Fruit fly (Drosophila melanogaster) ovary, adult (tissue): ENCODE data around the gene mRpL47.

Experiments
- CG17801 ChIP-seq: fragments of 200-800 bp; optimal IDR thresholded peaks from 2 replicates; lab custom pipeline; 2019; ENCODE audit warnings: missing biosample characterization, mild to moderate bottlenecking, missing genetic modification characterization, moderate library complexity; ENCODE audit not compliant: partially characterized antibody

Gene mRpL47

DNA sequence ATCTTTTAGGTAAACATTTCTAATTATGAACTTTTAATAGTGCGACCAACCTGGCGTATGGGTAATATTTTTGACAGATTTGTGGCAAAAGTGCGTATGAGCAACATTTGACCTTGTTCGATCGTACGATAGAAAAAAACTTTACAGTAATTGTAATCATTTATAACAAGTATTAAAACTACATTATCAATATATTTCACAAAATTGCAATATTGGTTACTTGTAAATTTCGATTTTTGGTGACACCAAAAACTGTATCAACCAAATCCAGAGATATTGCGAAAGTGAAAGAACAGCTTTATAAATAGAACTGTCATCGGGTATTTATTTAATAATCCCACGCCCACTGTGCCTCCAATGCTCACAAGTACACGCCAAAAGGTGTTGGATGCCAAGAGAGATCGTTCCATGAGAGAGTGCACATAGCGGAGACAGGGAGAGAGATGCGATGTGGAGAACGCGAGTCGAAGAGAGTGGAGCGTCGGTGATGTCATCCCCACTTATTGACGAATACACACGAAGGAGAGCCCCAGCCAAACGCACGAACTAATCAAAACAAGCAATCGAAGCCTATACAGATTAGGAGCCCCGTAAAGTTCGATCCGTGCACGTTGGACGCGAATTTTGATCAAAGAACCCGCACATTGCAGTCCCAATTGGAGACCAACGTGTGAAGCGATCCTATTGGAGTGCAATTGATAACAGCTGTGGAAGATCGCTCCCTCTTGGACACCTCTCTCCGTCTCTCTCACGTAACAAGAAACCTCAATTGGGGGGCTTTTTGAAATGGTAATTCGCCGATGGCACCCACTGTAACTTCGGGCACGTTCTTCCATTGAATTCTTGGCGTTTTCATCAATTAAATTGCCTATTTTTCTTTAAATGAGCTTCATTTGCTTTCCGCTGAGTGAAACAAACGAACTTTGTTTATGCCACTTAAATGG, 17.7 kb upstream of the mRpL47 start:
- TF ChIP-seq CG17801 (GFP tag; lab: Kevin White, UChicago), result peak; percentile 77

DNA sequence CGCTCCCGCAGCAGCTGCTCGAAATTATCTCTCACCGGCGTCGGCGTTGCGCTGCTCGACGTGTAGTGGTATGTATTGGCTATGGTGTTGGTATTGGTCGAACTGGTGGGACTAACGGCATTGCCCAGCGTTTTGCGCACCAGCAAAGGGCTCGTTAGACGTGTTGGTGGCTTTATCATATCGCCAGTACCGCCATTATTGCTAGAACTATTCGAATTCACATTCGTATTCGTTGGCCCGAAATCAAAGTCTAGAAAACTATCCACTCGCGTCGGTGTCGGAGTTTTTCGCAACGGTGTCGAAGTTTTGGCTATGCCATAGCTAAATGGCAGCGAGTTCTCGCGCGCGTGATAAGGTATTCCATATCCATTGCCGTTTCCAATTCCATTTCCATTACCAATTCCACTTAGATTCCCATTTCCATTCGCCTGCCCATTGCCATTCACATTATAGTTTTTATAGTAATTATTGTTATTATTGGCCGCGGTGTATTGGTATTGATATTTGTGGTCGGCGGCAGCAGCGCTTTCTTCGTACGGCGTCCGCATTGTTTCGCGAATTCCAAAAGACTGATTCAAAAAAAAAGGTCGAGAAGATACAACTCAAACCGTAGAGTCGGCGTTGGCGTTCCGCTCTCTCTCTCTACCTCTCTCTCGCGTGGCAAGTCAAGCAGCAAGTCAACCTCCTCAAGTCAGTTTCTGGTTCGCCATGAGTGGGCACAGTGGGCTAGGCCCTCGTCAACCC, 16.9 kb upstream of the mRpL47 start, which contains the start of gene by:
Gene by (minus strand): TSS at position 575 of the 744 bp plus-strand sequence.
- TF ChIP-seq CG17801 (GFP tag; lab: Kevin White, UChicago), result no peak

DNA sequence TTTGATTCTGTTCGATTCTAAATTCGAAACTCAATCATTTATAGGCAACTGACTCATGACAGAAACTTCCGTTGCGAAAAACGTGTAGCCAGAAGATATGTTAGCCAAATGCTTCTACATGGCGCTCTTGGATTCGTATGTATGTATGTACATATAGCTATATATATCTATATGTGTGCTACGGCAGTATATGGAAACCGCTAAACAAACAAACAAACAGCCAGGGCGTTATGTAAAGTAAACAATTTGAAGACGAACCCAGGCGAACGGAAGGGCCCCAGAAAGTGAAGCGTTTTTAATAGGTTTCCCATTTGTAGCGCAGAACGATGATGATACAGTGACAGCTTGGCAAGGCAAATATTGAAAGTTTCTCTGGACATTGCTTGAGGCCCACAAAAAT, 14.2 kb upstream of the mRpL47 start:
- no peak for TF ChIP-seq CG17801 (GFP tag; lab: Kevin White, UChicago)

DNA sequence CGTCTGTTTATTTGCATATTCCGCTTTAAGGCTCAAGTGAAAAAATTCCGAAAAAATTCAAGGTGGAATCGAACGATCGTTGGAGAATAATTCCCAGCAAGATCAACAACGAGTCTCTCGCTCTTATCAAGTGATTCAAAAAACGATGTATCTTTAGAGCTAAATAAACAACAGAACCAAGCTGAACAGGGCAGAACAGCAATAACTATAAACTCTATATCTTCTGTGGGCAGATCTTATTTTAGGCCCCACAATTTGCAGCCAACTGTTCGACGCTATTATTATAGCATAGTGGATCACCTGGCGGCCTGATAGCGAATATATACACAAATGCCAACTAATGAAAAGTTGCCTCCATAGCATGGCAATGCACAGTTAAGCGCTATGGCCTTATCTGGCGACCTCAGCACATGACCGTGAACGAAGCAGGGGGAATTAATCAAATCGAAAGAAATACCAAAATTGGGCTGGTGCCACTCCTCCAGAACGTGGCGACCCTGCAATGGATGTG, 13.7 kb upstream of the mRpL47 start:
- TF ChIP-seq CG17801 (GFP tag; lab: Kevin White, UChicago), result no peak

DNA sequence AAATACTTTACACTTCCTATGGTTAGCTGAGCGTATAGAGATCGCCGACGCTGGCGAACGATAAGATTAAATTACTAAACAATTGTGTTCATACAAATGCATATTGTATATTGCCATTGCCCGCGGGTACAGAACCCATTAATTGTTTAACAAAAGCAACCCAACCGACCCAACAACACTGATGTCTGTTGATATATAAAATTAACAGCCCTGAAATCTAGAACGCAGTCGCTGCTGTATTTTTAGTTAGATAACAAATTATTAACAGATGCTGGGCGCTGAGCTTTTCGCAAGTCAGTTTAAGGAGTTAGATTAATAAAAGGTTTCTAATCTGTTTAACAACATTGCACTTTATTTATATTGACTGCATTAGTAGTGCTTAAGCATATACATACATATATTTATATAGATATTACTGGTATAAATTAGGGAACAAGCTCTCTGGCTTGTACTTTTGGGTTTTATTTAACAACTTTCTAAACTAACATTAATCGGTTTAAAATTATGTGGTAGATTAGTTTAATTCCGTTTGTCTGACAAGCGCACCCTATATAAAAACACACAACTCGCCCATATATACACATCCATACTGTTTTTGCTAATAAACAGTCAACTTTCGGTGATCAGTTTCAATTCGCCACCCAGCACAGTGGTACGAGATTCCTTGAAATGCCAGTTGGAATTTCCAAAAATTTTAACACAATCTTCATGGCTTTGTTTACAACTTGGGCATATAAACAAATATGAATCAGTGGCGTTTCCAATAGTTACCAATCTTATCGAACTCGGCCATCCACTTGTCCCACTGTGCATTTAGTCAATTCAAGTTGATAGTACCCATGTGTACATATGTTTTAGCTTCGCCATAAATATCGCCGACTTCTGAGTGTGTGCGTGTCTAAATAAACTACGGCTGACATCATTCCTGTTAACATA, 12.5 kb upstream of the mRpL47 start:
- peak; percentile 71 for TF ChIP-seq CG17801 (GFP tag; lab: Kevin White, UChicago)

DNA sequence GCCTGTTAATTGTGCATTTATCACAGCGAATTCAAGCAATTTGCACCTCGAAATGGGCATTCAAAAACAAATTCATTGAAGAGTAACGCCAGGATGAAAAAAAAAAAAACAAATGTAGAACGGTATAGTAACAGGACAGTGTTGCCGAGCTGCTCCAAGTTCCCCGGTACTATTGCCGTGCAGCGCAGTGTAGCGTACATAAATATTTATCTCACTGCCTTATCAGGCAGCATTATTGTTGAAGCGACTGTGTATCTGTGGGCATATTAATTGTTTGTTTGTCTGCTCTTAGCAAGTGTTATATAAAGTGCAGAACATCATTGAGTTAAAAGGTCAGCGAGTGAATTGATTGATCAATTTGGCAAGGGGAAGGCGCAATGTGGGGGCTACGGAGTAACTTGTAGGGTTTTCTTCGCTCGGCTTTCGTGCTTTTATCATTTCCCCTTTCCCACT, 718 bp upstream of the mRpL47 start:
- no peak for TF ChIP-seq CG17801 (GFP tag; lab: Kevin White, UChicago)

DNA sequence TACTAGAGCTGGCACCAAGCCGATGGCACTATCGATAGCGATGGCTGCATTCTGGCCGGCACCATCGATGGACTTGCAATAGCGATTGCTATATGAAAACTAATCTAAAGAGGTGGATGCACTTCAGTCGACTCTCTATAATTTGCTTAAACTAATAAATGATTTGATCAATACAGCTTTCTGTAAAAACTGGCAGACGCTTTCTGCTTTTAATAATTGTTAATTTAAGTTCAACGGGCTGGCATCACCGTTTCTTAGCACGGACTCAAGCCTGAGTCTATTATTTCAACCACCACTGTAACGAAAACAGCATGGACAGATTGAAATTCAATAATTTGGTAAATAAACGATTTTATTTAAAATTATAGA, 2.7 kb downstream of the mRpL47 start, which contains the start of the genes Ras85D and Rlb1:
Gene Ras85D (minus strand): TSS at position 16 of the 369 bp plus-strand sequence.
Gene Rlb1 (plus strand): TSS at position 276 of the 369 bp plus-strand sequence.
- TF ChIP-seq CG17801 (GFP tag; lab: Kevin White, UChicago), result peak; percentile 66

DNA sequence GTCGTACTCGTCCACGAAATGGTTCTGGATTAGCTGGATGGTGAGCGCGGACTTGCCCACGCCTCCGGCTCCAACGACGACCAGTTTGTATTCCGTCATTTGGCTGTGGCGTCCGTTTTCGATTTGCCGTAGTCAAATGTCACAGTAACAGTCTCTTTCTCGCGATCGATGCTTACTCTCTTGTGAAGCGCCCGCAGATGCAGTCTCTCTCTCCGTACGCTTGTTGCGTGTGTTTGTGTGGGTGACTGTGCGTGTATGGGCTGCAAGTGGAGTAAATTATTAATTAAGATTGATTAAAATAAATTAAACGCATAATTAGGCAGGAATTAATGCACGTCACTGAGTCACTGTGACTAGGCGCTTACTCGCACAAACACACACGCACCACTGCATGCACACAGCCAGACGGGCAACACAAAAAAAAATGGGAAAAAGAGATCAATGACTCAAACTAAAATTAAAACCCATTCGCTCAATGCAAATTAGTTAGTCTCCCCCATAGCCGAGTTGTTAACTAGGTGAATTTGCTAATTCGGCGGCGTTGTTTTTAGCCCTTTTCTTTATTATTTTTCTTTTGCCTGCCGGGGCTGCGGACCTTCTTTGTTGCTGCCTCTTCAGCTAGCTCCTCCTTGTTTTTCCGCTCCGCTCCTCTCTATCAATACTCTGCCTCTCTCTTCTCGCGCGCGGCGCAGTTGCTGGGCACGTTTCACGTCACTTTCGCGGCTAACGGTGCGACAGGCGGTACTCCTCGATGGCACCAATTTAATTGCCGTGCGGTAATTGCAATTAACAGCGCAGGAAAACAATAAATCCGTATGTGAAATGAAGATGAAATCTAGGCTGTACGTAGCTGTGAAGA, 3.3 kb downstream of the mRpL47 start:
- TF ChIP-seq CG17801 (GFP tag; lab: Kevin White, UChicago), result no peak

DNA sequence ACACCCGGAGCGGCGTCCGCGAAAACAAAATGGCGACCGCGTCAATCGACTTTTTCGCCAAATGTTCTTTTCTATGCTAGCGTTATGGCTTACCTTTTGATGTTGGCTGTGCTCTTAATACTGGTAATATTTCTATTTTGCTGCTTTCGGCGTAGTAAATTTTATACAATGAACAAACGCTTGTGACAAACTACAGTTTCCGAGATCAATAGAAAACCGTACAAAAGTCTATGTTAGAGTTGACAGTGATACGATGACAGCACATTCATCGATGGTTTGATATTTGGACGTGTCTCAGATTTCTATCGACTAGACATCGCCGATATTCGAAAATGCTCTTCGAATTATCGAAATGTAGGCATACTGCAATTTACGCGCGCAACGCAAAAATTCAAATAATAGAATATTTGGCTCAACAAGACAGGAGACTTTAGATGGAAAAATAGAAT, 5.6 kb downstream of the mRpL47 start, which contains the start of gene rump:
Gene rump (minus strand): TSS at position 255 of the 449 bp plus-strand sequence.
- no peak for TF ChIP-seq CG17801 (GFP tag; lab: Kevin White, UChicago)

DNA sequence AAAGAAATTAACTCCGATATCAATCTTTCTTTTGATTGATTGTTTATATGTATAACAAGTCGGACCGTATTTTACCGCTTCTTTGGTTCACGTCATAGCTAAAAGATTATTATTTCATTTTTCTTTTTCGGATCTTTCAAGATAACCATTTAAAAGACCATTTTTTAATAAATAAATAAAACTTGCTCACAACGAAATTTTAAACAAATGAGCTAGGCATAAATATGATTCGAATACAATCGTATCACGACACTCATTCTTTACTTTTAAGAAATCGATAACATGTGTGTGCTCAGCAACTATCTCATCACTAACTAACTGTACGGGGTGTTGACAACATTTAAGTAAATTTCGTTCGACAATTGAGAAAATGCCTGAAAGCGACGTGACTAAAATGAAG, 11.4 kb downstream of the mRpL47 start, which contains the start of gene CG8149:
Gene CG8149 (plus strand): TSS at position 302 of the 400 bp plus-strand sequence.
- peak; percentile 28 for TF ChIP-seq CG17801 (GFP tag; lab: Kevin White, UChicago)

DNA sequence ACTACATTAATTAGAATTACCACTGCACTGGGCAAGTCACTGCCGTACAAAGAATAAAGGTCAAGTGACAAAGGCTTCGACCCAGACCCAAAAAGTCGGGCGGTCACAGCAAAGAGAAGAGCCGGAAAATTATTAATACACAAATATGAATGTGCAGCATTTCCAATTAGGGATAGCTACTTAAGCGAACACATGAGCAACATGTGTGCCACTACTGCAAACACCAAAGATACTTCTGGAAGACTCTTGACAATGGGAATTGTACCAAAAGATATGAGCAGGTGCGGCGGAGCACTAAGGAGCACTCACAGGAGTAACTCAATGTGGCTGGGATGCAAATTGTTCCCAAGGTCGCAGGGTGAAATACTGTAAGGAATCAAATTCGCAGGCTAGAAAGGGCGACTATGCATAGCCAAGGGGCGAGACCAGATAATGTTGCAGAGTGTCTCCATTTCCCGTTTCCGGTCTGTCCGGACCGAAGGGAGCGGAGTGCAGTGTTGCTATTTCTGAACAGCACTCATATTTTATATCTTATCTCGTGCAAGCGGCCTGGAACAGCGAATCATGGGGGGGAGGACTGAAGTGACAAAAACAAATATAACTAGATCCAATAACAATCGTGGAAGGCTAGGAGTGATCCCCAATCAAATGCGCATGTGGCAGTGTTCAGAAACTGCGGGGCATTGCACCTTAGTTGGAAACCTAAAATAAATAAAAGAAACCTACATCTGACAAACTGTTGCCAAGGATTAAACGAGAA, 12.2 kb downstream of the mRpL47 start:
- TF ChIP-seq CG17801 (GFP tag; lab: Kevin White, UChicago), result no peak

DNA sequence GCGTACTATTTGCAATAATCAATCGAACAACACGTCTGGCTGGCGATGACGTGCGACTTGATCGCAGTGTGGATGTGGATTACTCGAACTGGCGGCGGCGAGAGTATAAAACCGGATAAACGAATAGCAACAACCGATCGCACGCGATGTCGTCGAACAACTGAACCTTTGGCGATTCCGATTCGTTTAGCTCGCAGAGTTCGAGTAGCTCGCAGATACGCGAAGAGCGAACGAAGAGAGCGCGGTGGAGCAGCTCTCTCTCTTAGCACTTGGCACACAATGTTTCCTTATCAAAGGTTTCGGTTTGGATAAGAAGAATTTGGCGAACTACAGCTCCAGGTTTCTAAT, 13.3 kb downstream of the mRpL47 start, which contains the start of gene RhoL:
Gene RhoL (minus strand): TSS at position 166 of the 348 bp plus-strand sequence.
- peak; percentile 68 for TF ChIP-seq CG17801 (GFP tag; lab: Kevin White, UChicago)
